Worm (Caenorhabditis elegans) whole organism, late embryonic: ENCODE measurements around the gene Y119D3B.14.

Experiments used
- ama-1 ChIP-seq: fragments of 150-350 bp; optimal IDR thresholded peaks from 2 replicates; lab custom pipeline; 2014
- ceh-31 ChIP-seq: sonication (generic microtip); optimal IDR thresholded peaks from 2 replicates; lab custom pipeline; 2016; ENCODE audit warnings: missing genetic modification characterization, missing compliant biosample characterization
- ets-4 ChIP-seq: sonication (generic microtip); optimal IDR thresholded peaks from 2 replicates; lab custom pipeline; 2016; ENCODE audit warnings: missing genetic modification characterization, missing compliant biosample characterization
- fax-1 ChIP-seq: sonication (generic microtip); optimal IDR thresholded peaks from 2 replicates; lab custom pipeline; 2016; ENCODE audit warnings: missing genotype, missing genetic modification characterization, missing compliant biosample characterization
- fkh-6 ChIP-seq: sonication (generic microtip); optimal IDR thresholded peaks from 2 replicates; lab custom pipeline; 2016; ENCODE audit warnings: missing genetic modification characterization, missing compliant biosample characterization
- nfya-1 ChIP-seq: sonication (generic microtip); optimal IDR thresholded peaks from 2 replicates; lab custom pipeline; 2017; ENCODE audit warnings: missing genetic modification characterization, mild to moderate bottlenecking, missing compliant biosample characterization, antibody characterized with exemption, moderate library complexity
- pqm-1 ChIP-seq: sonication (generic microtip); optimal IDR thresholded peaks from 2 replicates; lab custom pipeline; 2016; ENCODE audit warnings: missing genetic modification characterization, missing compliant biosample characterization
- rnt-1 ChIP-seq: sonication (generic microtip); optimal IDR thresholded peaks from 2 replicates; lab custom pipeline; 2016; ENCODE audit warnings: missing genetic modification characterization, missing compliant biosample characterization
- sox-4 ChIP-seq: sonication (generic microtip); optimal IDR thresholded peaks from 2 replicates; lab custom pipeline; 2017; ENCODE audit warnings: mild to moderate bottlenecking, missing genetic modification characterization, inconsistent platforms, missing compliant biosample characterization
- ztf-16 ChIP-seq: sonication (generic microtip); optimal IDR thresholded peaks from 2 replicates; lab custom pipeline; 2017; ENCODE audit warnings: missing genetic modification characterization, missing compliant biosample characterization

ce11 chrIII:1144816-1145215 is 48.8 kb downstream of the Y119D3B.14 start:
- no peak for TF ChIP-seq fax-1 (tag; lab: Kevin White, UChicago)
- no peak for TF ChIP-seq ets-4
- TF ChIP-seq sox-4 (tag; lab: Kevin White, UChicago) = no peak
- no peak for TF ChIP-seq fkh-6
- TF ChIP-seq pqm-1 (tag; lab: Kevin White, UChicago) = no peak
- no peak for TF ChIP-seq rnt-1 (tag; lab: Kevin White, UChicago)
- TF ChIP-seq nfya-1 = no peak
- no peak for TF ChIP-seq ama-1
- no peak for TF ChIP-seq ceh-31 (tag; lab: Kevin White, UChicago)
- no peak for TF ChIP-seq ztf-16 (tag; lab: Kevin White, UChicago)
